Fruit fly (Drosophila melanogaster) whole organism, wandering third instar larva: Measurements from ENCODE around the gene CG10347.
A peak's percentile ranks its signal among the peaks of the same experiment; 100 is the strongest.

Experiments used
- Abd-B ChIP-seq: fragments of >200 bp; optimal IDR thresholded peaks from 2 replicates; lab custom pipeline; 2017; ENCODE audit warnings: missing biosample characterization, missing genetic modification characterization
- CG32264 ChIP-seq: fragments of 200-800 bp; sonication (Bioruptor generic); optimal IDR thresholded peaks from 2 replicates; lab custom pipeline; 2016; ENCODE audit warnings: missing biosample characterization, missing genetic modification characterization
- CG9705 ChIP-seq: fragments of 200-800 bp; sonication (Bioruptor generic); optimal IDR thresholded peaks from 2 replicates; lab custom pipeline; 2018; ENCODE audit warnings: missing biosample characterization, mild to moderate bottlenecking, missing genetic modification characterization
- CrebA ChIP-seq: fragments of 200-800 bp; sonication (Bioruptor generic); optimal IDR thresholded peaks from 2 replicates; lab custom pipeline; 2016; ENCODE audit warnings: missing biosample characterization, mild to moderate bottlenecking, missing genetic modification characterization, borderline replicate concordance
- Dfd ChIP-seq: fragments of >200 bp; optimal IDR thresholded peaks from 2 replicates; lab custom pipeline; 2017; ENCODE audit warnings: missing biosample characterization, missing genetic modification characterization
- Dif ChIP-seq: fragments of 200-275, 200-300 bp; sonication (Bioruptor generic); optimal IDR thresholded peaks from 2 replicates; lab custom pipeline; 2018; ENCODE audit warnings: missing biosample characterization, missing genetic modification characterization; ENCODE audit not compliant: partially characterized antibody
- GATAd ChIP-seq: sonication (Bioruptor generic); optimal IDR thresholded peaks from 2 replicates; lab custom pipeline; 2016; ENCODE audit warnings: missing biosample characterization, missing genetic modification characterization
- HLH106 ChIP-seq: fragments of 200-800 bp; optimal IDR thresholded peaks from 3 replicates; lab custom pipeline; 2019; ENCODE audit warnings: missing biosample characterization, mild to moderate bottlenecking, missing genetic modification characterization, moderate library complexity
- Hnf4 ChIP-seq: fragments of 200-800 bp; sonication (Bioruptor generic); optimal IDR thresholded peaks from 2 replicates; lab custom pipeline; 2016; ENCODE audit warnings: missing biosample characterization, mild to moderate bottlenecking, missing genetic modification characterization
- Hr78 ChIP-seq: fragments of >200 bp; optimal IDR thresholded peaks from 2 replicates; lab custom pipeline; 2017; ENCODE audit warnings: missing biosample characterization, missing genetic modification characterization
- Hr83 ChIP-seq: fragments of 200-300 bp; sonication (Bioruptor generic); optimal IDR thresholded peaks from 2 replicates; lab custom pipeline; 2016; ENCODE audit warnings: missing biosample characterization, mild to moderate bottlenecking, missing genetic modification characterization, moderate library complexity; ENCODE audit not compliant: poor library complexity, severe bottlenecking
- Jra ChIP-seq: sonication (Bioruptor generic); optimal IDR thresholded peaks from 2 replicates; lab custom pipeline; 2016; ENCODE audit warnings: missing biosample characterization, missing genetic modification characterization
- Mio ChIP-seq: sonication (Bioruptor generic); optimal IDR thresholded peaks from 2 replicates; lab custom pipeline; 2016; ENCODE audit warnings: missing biosample characterization, missing genetic modification characterization
- Myc ChIP-seq: fragments of >200 bp; optimal IDR thresholded peaks from 2 replicates; lab custom pipeline; 2017
- N ChIP-seq: fragments of >200 bp; optimal IDR thresholded peaks from 2 replicates; lab custom pipeline; 2018; ENCODE audit warnings: missing biosample characterization, missing external identifiers, missing genetic modification characterization
- OdsH ChIP-seq: fragments of 200-800 bp; sonication (Bioruptor generic); optimal IDR thresholded peaks from 2 replicates; lab custom pipeline; 2016; ENCODE audit warnings: missing biosample characterization, mild to moderate bottlenecking, missing genetic modification characterization
- Rel ChIP-seq, 2 experiments: fragments of 200-800 bp; sonication (Bioruptor generic) in 1 of 2; optimal IDR thresholded peaks; 2 replicates in 1 of 2; 3 replicates in 1 of 2; lab custom pipeline; 2016 to 2019; ENCODE audit warnings: mild to moderate bottlenecking in 2 of 2, missing biosample characterization in 2 of 2, missing genetic modification characterization in 2 of 2, moderate library complexity in 1 of 2
- Sp1 ChIP-seq: fragments of 200-800 bp; sonication (Bioruptor generic); optimal IDR thresholded peaks from 3 replicates; lab custom pipeline; 2019; ENCODE audit warnings: missing biosample characterization, mild to moderate bottlenecking, missing genetic modification characterization, moderate library complexity
- Vsx2 ChIP-seq: fragments of 200-300, 225-300 bp; sonication (Bioruptor generic); optimal IDR thresholded peaks from 2 replicates; lab custom pipeline; 2018; ENCODE audit warnings: missing biosample characterization, missing genetic modification characterization; ENCODE audit not compliant: partially characterized antibody
- br ChIP-seq: fragments of 200-800 bp; sonication (Bioruptor generic); optimal IDR thresholded peaks from 2 replicates; lab custom pipeline; 2016; ENCODE audit warnings: missing biosample characterization, missing genetic modification characterization
- brk ChIP-seq: fragments of 200-800 bp; sonication (Bioruptor generic); optimal IDR thresholded peaks from 2 replicates; lab custom pipeline; 2016; ENCODE audit warnings: missing biosample characterization, mild to moderate bottlenecking, missing genetic modification characterization
- dl ChIP-seq, 2 experiments: fragments of 175-275, 200-275 bp in 1 of 2; fragments of 200-275 bp in 1 of 2; sonication (Bioruptor generic); optimal IDR thresholded peaks; lab custom pipeline; 2018; ENCODE audit warnings: mild to moderate bottlenecking in 2 of 2, missing biosample characterization in 2 of 2, missing genetic modification characterization in 2 of 2, moderate library complexity in 2 of 2; ENCODE audit not compliant: partially characterized antibody in 2 of 2, insufficient read depth in 1 of 2
- dmrt93B ChIP-seq: fragments of 200-800 bp; sonication (Bioruptor generic); optimal IDR thresholded peaks from 2 replicates; lab custom pipeline; 2018; ENCODE audit warnings: missing biosample characterization, mild to moderate bottlenecking, missing genetic modification characterization
- dsf ChIP-seq: sonication (Bioruptor generic); optimal IDR thresholded peaks from 2 replicates; lab custom pipeline; 2016; ENCODE audit warnings: missing biosample characterization, missing genetic modification characterization, borderline replicate concordance
- ey ChIP-seq: fragments of 200-800 bp; sonication (Bioruptor generic); optimal IDR thresholded peaks from 2 replicates; lab custom pipeline; 2016; ENCODE audit warnings: missing biosample characterization, missing genetic modification characterization
- foxo ChIP-seq, 2 experiments: fragments of 200-800 bp; sonication (Bioruptor generic); optimal IDR thresholded peaks; 2 replicates in 1 of 2; 3 replicates in 1 of 2; lab custom pipeline; 2016 to 2017; ENCODE audit warnings: missing biosample characterization in 2 of 2, missing genetic modification characterization in 2 of 2
- fru ChIP-seq: fragments of 200-800 bp; sonication (Bioruptor generic); optimal IDR thresholded peaks from 3 replicates; lab custom pipeline; 2016; ENCODE audit warnings: missing biosample characterization, mild to moderate bottlenecking, missing genetic modification characterization
- h ChIP-seq: fragments of 200-800 bp; sonication (Bioruptor generic); optimal IDR thresholded peaks from 3 replicates; lab custom pipeline; 2016; ENCODE audit warnings: missing biosample characterization, mild to moderate bottlenecking, missing genetic modification characterization
- jim ChIP-seq: fragments of 175-275, 200-325 bp; sonication (Bioruptor generic); optimal IDR thresholded peaks from 2 replicates; lab custom pipeline; 2016; ENCODE audit warnings: missing biosample characterization, mild to moderate bottlenecking, missing genetic modification characterization
- lola ChIP-seq: fragments of >200 bp; optimal IDR thresholded peaks from 2 replicates; lab custom pipeline; 2017; ENCODE audit warnings: missing biosample characterization, missing genetic modification characterization
- pan ChIP-seq: fragments of >200 bp; optimal IDR thresholded peaks from 2 replicates; lab custom pipeline; 2017
- psq ChIP-seq: fragments of 200-800 bp; sonication (Bioruptor generic); optimal IDR thresholded peaks from 3 replicates; lab custom pipeline; 2017; ENCODE audit warnings: missing biosample characterization, mild to moderate bottlenecking, missing genetic modification characterization, moderate library complexity
- rgr ChIP-seq: fragments of 200-800 bp; sonication (Bioruptor generic); optimal IDR thresholded peaks from 3 replicates; lab custom pipeline; 2016; ENCODE audit warnings: missing biosample characterization, mild to moderate bottlenecking, missing genetic modification characterization
- sage ChIP-seq: fragments of 200-800 bp; sonication (Bioruptor generic); optimal IDR thresholded peaks from 2 replicates; lab custom pipeline; 2016; ENCODE audit warnings: missing biosample characterization, mild to moderate bottlenecking, missing genetic modification characterization
- sv ChIP-seq: fragments of 200-800 bp; sonication (Bioruptor generic); optimal IDR thresholded peaks from 3 replicates; lab custom pipeline; 2016; ENCODE audit warnings: missing biosample characterization, missing genetic modification characterization
- tai ChIP-seq: sonication (Bioruptor generic); optimal IDR thresholded peaks from 2 replicates; lab custom pipeline; 2016; ENCODE audit warnings: missing biosample characterization, missing genetic modification characterization
- usp ChIP-seq: fragments of >200 bp; optimal IDR thresholded peaks from 2 replicates; lab custom pipeline; 2017; ENCODE audit warnings: missing biosample characterization, missing genetic modification characterization
- woc ChIP-seq: sonication (Bioruptor generic); optimal IDR thresholded peaks from 2 replicates; lab custom pipeline; 2016; ENCODE audit warnings: missing biosample characterization, mild to moderate bottlenecking, missing genetic modification characterization

Gene CG10347

DNA sequence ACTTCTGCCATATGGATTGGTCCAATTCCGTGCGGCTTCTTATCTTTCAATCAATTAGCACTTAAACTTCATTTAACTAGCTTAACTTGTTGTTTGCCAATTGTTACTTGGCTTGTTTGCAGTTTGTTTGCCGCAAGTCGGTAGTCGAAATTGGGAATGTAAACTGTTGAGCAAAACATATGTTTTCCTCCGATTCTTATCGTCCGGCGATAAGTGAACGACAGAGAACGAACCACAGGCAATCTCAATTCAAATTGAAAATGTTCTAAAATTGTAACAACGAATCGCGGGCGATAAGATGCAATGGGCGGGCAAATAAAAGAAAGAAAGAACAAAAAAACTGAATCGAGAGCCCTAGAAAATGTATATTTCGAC, 3.7 kb upstream of the CG10347 start:
- no peak for TF ChIP-seq HLH106 (tag; lab: Kevin White, UChicago)
- no peak for TF ChIP-seq jim (GFP tag; lab: Kevin White, UChicago)
- TF ChIP-seq pan (lab: Kevin White, UChicago): no peak
- TF ChIP-seq usp (GFP tag; lab: Kevin White, UChicago): no peak
- no peak for TF ChIP-seq Rel (GFP tag; optimal IDR thresholded peaks at IDR 0.05; lab: Kevin White, UChicago)
- no peak for TF ChIP-seq Rel (tag; optimal IDR thresholded peaks at IDR 0.05; lab: Kevin White, UChicago)
- no peak for TF ChIP-seq Dfd
- TF ChIP-seq psq (GFP tag; lab: Kevin White, UChicago): no peak
- TF ChIP-seq Abd-B: no peak
- TF ChIP-seq CG32264 (GFP tag; lab: Kevin White, UChicago): no peak
- TF ChIP-seq Sp1: no peak
- TF ChIP-seq br (GFP tag; lab: Kevin White, UChicago): no peak

- no peak for TF ChIP-seq N
- no peak for TF ChIP-seq Myc (lab: Kevin White, UChicago)
- TF ChIP-seq br (GFP tag; lab: Kevin White, UChicago): peak; percentile 80
- TF ChIP-seq CrebA (GFP tag; lab: Kevin White, UChicago): no peak
- TF ChIP-seq CG9705: peak; percentile 15
- no peak for TF ChIP-seq dl (GFP tag; optimal IDR thresholded peaks at IDR 0.05; lab: Kevin White, UChicago; ENCODE audit: insufficient read depth in 1 of 2, partially characterized antibody in 2 of 2)
- no peak for TF ChIP-seq dsf (GFP tag; lab: Kevin White, UChicago)
- peak; percentile 47 for TF ChIP-seq sage (GFP tag; lab: Kevin White, UChicago)
- peak; percentile 62 for TF ChIP-seq ey (GFP tag; lab: Kevin White, UChicago)
- TF ChIP-seq tai (GFP tag; lab: Kevin White, UChicago): no peak
- peak; percentile 61 for TF ChIP-seq dmrt93B (GFP tag; lab: Kevin White, UChicago)
- TF ChIP-seq brk (GFP tag; lab: Kevin White, UChicago): no peak
- TF ChIP-seq Dfd: no peak
- TF ChIP-seq CG32264 (GFP tag; lab: Kevin White, UChicago): peak; percentile 64
- peak; percentile 64 for TF ChIP-seq OdsH
- TF ChIP-seq HLH106 (tag; lab: Kevin White, UChicago): peak; percentile 87
- peak; percentile 56 for TF ChIP-seq woc (GFP tag; lab: Kevin White, UChicago)
- TF ChIP-seq fru: peak; percentile 83
- peak; percentile 81 for TF ChIP-seq h (GFP tag; lab: Kevin White, UChicago)
- peak; percentile 75 for TF ChIP-seq Hnf4
- peak; percentile 12 for TF ChIP-seq Jra (GFP tag; lab: Kevin White, UChicago)
- no peak for TF ChIP-seq pan (lab: Kevin White, UChicago)
- no peak for TF ChIP-seq lola (GFP tag; lab: Kevin White, UChicago)
- TF ChIP-seq sv (GFP tag; lab: Kevin White, UChicago): peak; percentile 62
- TF ChIP-seq psq (GFP tag; lab: Kevin White, UChicago): peak; percentile 52
- no peak for TF ChIP-seq jim (GFP tag; lab: Kevin White, UChicago)
- TF ChIP-seq foxo (GFP tag; optimal IDR thresholded peaks at IDR 0.05; lab: Kevin White, UChicago): peak in 1 of 2 experiments; percentile 85
- TF ChIP-seq Abd-B: no peak
- TF ChIP-seq rgr (GFP tag; lab: Kevin White, UChicago): peak; percentile 78
- TF ChIP-seq Sp1: peak; percentile 83
- TF ChIP-seq Hr78 (GFP tag; lab: Kevin White, UChicago): no peak
- TF ChIP-seq Vsx2: no peak
- TF ChIP-seq Hr83 (GFP tag; lab: Kevin White, UChicago): peak; percentile 48
- no peak for TF ChIP-seq Dif (GFP tag; lab: Kevin White, UChicago)
- TF ChIP-seq Mio (GFP tag; lab: Kevin White, UChicago): no peak
- TF ChIP-seq GATAd (GFP tag; lab: Kevin White, UChicago): no peak
- peak; percentile 34 for TF ChIP-seq Rel (GFP tag; optimal IDR thresholded peaks at IDR 0.05; lab: Kevin White, UChicago)
- TF ChIP-seq Rel (tag; optimal IDR thresholded peaks at IDR 0.05; lab: Kevin White, UChicago): peak; percentile 45
- no peak for TF ChIP-seq usp (GFP tag; lab: Kevin White, UChicago)
Measured at dm6 chrX:11857522-11858438, 3.0 kb upstream of the CG10347 start.
